Worm (Caenorhabditis elegans) whole organism, L4/young adult: Measurements from ENCODE around the gene srm-6.

Experiments
- W03F9.2 ChIP-seq: fragments of 150-350 bp; optimal IDR thresholded peaks from 2 replicates; lab custom pipeline; 2014; ENCODE audit warnings: missing biosample characterization, missing genetic modification characterization
- dao-5 ChIP-seq: sonication (generic microtip); optimal IDR thresholded peaks from 2 replicates; lab custom pipeline; 2016; ENCODE audit warnings: missing genotype, missing genetic modification characterization, moderate library complexity, missing compliant biosample characterization
- him-1 ChIP-seq: sonication (generic microtip); optimal IDR thresholded peaks from 2 replicates; lab custom pipeline; 2016; ENCODE audit warnings: missing genotype, missing genetic modification reagents, missing genetic modification characterization, missing compliant biosample characterization

DNA sequence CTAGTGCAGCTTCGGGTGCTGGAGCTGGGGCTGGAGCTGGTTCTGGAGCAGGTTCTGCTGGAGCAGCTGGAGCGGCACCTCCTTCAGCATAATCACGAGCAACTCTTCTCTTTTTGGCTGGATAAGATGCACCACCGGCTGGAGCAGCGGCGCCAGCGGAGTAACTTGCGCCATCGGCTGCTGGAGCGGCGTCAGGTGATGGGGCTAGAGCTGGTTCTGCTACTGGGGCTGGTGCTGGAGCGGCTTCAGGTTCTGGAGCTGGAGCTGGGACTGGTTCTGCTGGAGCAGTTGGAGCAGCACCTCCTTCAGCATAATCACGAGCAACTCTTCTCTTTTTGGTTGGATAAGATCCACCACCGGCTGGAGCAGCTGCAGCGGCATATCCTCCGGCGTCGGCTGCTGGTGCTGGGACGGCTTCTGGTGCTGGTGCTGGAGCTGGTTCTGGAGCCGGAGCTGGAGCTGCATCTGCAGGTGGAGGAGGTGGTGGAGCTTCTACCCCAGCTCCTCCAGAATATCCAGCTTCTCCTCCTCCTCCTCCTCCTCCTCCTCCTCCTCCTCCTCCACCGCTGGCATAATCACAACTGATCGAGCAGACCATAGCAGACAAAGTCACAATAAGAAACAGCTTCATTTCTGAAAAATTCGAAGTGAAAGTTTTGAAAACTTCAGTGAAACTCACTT is 17.5 kb upstream of the srm-6 start, which contains the start of gene F47B8.13:
- no peak for TF ChIP-seq dao-5
- no peak for TF ChIP-seq him-1 (tag; lab: Kevin White, UChicago)
- no peak for TF ChIP-seq W03F9.2 (tag; lab: Kevin White, UChicago)
